Fruit fly (Drosophila melanogaster) whole organism, pupa: ENCODE results near the gene Cypl.

Experiments used
- CG10348 ChIP-seq: fragments of 200-800 bp; sonication (Bioruptor generic); IDR thresholded peaks from 2 replicates; pipeline ENCODE4 v1.3.6; 2022; ENCODE audit warnings: missing biosample characterization, missing genetic modification characterization
- CG12605 ChIP-seq: fragments of 200-800 bp; sonication (Bioruptor generic); IDR thresholded peaks from 2 replicates; pipeline ENCODE4 v1.3.6; 2022; ENCODE audit warnings: missing biosample characterization, missing genetic modification characterization
- CG13204 ChIP-seq: fragments of 200-800 bp; sonication (Bioruptor generic); optimal IDR thresholded peaks from 2 replicates; lab custom pipeline; 2018; ENCODE audit warnings: missing biosample characterization, mild to moderate bottlenecking, missing genetic modification characterization, moderate library complexity
- CG14655 ChIP-seq: fragments of 200-800 bp; sonication (Bioruptor generic); optimal IDR thresholded peaks from 3 replicates; lab custom pipeline; 2017; ENCODE audit warnings: mild to moderate bottlenecking, missing biosample characterization, missing genetic modification reagents, missing genetic modification characterization
- CG15710 ChIP-seq: fragments of 200-800 bp; sonication (Bioruptor generic); optimal IDR thresholded peaks from 2 replicates; lab custom pipeline; 2018; ENCODE audit warnings: missing biosample characterization, mild to moderate bottlenecking, missing genetic modification characterization, moderate library complexity
- CG17806 ChIP-seq: fragments of 200-800 bp; sonication (Bioruptor generic); optimal IDR thresholded peaks from 2 replicates; lab custom pipeline; 2018; ENCODE audit warnings: missing biosample characterization, mild to moderate bottlenecking, missing genetic modification characterization, moderate library complexity
- CG32121 ChIP-seq: fragments of 200-800 bp; sonication (Bioruptor generic); IDR thresholded peaks from 2 replicates; pipeline ENCODE4 v1.3.6; 2022; ENCODE audit warnings: missing biosample characterization, missing genetic modification characterization
- CG34367 ChIP-seq: fragments of 200-800 bp; sonication (Bioruptor generic); optimal IDR thresholded peaks from 2 replicates; lab custom pipeline; 2018; ENCODE audit warnings: missing biosample characterization, mild to moderate bottlenecking, missing genetic modification characterization
- CG4496 ChIP-seq: fragments of 200-800 bp; sonication (Bioruptor generic); IDR thresholded peaks from 3 replicates; pipeline ENCODE4 v1.3.6; 2022; ENCODE audit warnings: missing biosample characterization, missing genetic modification characterization
- CG8159 ChIP-seq: fragments of 200-800 bp; sonication (Bioruptor generic); optimal IDR thresholded peaks from 3 replicates; lab custom pipeline; 2018; ENCODE audit warnings: missing biosample characterization, mild to moderate bottlenecking, missing genetic modification characterization, moderate library complexity
- CG8301 ChIP-seq: fragments of 200-800 bp; sonication (Bioruptor generic); optimal IDR thresholded peaks from 2 replicates; lab custom pipeline; 2018; ENCODE audit warnings: missing biosample characterization, mild to moderate bottlenecking, missing genetic modification characterization
- CG9948 ChIP-seq: fragments of 200-800 bp; sonication (Bioruptor generic); optimal IDR thresholded peaks from 2 replicates; lab custom pipeline; 2018; ENCODE audit warnings: missing biosample characterization, mild to moderate bottlenecking, missing genetic modification characterization, moderate library complexity
- D1 ChIP-seq: fragments of 200-800 bp; sonication (Bioruptor generic); optimal IDR thresholded peaks from 2 replicates; lab custom pipeline; 2018; ENCODE audit warnings: missing biosample characterization, mild to moderate bottlenecking, missing genetic modification characterization, moderate library complexity
- EcR ChIP-seq: fragments of 200-800 bp; sonication (Bioruptor generic); optimal IDR thresholded peaks from 3 replicates; lab custom pipeline; 2019; ENCODE audit warnings: missing biosample characterization, missing genetic modification characterization, mild to moderate bottlenecking, moderate library complexity, missing genetic modification reagents
- Ets98B ChIP-seq: fragments of 200-800 bp; sonication (Bioruptor generic); IDR thresholded peaks from 2 replicates; pipeline ENCODE4 v1.3.6; 2022; ENCODE audit warnings: missing biosample characterization, missing genetic modification characterization
- Pif1A ChIP-seq: fragments of 200-800 bp; sonication (Bioruptor generic); optimal IDR thresholded peaks from 3 replicates; lab custom pipeline; 2016; ENCODE audit warnings: missing biosample characterization, missing genetic modification characterization
- Pif1B ChIP-seq: fragments of 200-800 bp; sonication (Bioruptor generic); optimal IDR thresholded peaks from 3 replicates; lab custom pipeline; 2016; ENCODE audit warnings: missing biosample characterization, missing genetic modification characterization
- Snoo ChIP-seq: fragments of 200-800 bp; sonication (Bioruptor generic); optimal IDR thresholded peaks from 3 replicates; lab custom pipeline; 2017; ENCODE audit warnings: missing biosample characterization, mild to moderate bottlenecking, missing genetic modification characterization, inconsistent platforms
- fd96Ca ChIP-seq: fragments of 200-800 bp; sonication (Bioruptor generic); IDR thresholded peaks from 3 replicates; pipeline ENCODE4 v1.3.6; 2022; ENCODE audit warnings: missing biosample characterization, missing genetic modification characterization
- gl ChIP-seq: fragments of 200-800 bp; sonication (Bioruptor generic); optimal IDR thresholded peaks from 2 replicates; lab custom pipeline; 2018; ENCODE audit warnings: missing biosample characterization, mild to moderate bottlenecking, missing genetic modification characterization
- rn ChIP-seq: fragments of 200-800 bp; sonication (Bioruptor generic); IDR thresholded peaks from 2 replicates; pipeline ENCODE4 v1.3.6; 2022; ENCODE audit warnings: missing biosample characterization, missing genetic modification characterization

The Cypl gene

DNA sequence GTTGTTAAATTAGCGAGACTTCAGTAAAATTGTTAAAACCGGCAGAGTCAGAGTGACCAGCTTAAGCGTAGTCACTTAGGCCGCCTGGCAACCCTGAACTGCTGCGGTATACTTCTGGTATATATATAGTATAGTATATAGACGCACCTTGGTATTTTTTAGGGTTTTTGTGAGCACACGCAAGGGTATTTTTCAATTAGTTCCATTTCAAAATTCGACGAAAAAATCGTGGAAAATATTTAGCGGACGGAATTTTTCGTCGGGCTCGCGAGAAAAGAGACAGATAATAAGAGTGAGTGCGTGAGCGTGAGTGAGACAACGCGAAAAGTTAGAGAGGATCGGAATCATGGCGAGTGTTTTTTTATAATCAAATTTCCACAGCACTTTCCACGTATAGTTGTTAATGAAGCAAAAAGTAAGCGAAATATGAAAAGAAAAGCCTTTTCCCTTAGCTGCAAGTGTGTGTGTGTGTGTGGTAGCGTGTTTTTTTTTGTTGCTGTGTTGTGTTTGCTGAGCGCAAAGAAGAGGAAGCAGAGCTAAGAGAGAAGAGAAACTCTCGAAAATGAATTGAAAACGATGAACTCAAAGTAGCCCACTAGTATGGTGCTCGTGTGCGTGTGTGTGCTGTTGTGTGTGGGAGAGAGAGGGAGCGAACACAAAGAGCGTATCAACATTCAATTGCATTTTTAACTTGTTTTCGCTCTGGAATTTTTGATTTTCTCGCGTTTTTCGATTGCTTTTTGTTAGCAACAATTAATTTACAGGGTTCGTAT is at the start of gene Cypl, which contains the start of gene Hipk:
Gene Cypl (minus strand): TSS at position 69 of the 773 bp plus-strand sequence.
Gene Hipk (plus strand): TSS at position 198 of the 773 bp plus-strand sequence.
- TF ChIP-seq CG9948 (tag; lab: Kevin White, UChicago) (no peak), Ets98B (peak; percentile 29; the same call in 1 of the 2 replicates), CG10348 (GFP tag; lab: Robert Waterston, UW) (no peak), CG4496 (GFP tag; lab: Robert Waterston, UW) (peak; percentile 43; the same call in 1 of the 3 replicates), CG8301 (tag; lab: Kevin White, UChicago) (peak; percentile 27), rn (no peak), Snoo (tag; lab: Kevin White, UChicago) (peak; percentile 15), gl (tag; lab: Kevin White, UChicago) (no peak), CG13204 (GFP tag; lab: Kevin White, UChicago) (peak; percentile 11), CG32121 (GFP tag; lab: Robert Waterston, UW) (0 out of 2 replicates have a peak, but pooled peaks have one; percentile 10), CG14655 (GFP tag; lab: Kevin White, UChicago) (no peak), CG15710 (tag; lab: Kevin White, UChicago) (no peak), EcR (GFP tag; lab: Kevin White, UChicago) (peak; percentile 88), D1 (tag; lab: Kevin White, UChicago) (no peak), Pif1A (GFP tag; lab: Kevin White, UChicago) (peak; percentile 37), CG12605 (GFP tag; lab: Robert Waterston, UW) (0 out of 2 replicates have a peak, but pooled peaks have one; percentile 49), CG8159 (tag; lab: Kevin White, UChicago) (peak; percentile 2), Pif1B (GFP tag; lab: Kevin White, UChicago) (peak; percentile 54), fd96Ca (no peak), CG34367 (tag; lab: Kevin White, UChicago) (no peak), CG17806 (no peak)

DNA sequence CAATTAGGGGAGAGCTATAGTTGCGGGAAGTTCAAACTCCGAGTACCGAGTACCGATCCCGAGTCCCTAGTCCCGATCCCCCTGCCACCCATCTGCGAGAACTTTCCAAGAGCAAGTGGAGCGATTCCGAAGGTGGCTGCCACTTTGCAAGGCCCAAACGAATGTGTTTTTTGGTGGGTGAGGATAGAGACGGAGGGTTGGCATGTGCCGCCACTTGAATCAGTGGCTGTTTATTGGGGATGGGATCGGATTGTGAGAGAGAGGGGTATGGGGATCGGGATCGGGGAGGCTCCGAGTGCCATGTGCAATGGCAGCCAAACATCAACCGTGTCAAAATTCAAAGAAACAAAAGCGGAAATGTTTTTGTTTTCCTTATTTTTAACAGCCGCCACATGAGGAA is 49.5 kb upstream of the Cypl start:
- TF ChIP-seq Pif1B (GFP tag; lab: Kevin White, UChicago) (no peak), Snoo (tag; lab: Kevin White, UChicago) (no peak), gl (tag; lab: Kevin White, UChicago) (no peak), rn (no peak), CG9948 (tag; lab: Kevin White, UChicago) (no peak), CG14655 (GFP tag; lab: Kevin White, UChicago) (no peak), CG17806 (no peak), Ets98B (no peak), CG15710 (tag; lab: Kevin White, UChicago) (no peak), Pif1A (GFP tag; lab: Kevin White, UChicago) (no peak), D1 (tag; lab: Kevin White, UChicago) (no peak)

DNA sequence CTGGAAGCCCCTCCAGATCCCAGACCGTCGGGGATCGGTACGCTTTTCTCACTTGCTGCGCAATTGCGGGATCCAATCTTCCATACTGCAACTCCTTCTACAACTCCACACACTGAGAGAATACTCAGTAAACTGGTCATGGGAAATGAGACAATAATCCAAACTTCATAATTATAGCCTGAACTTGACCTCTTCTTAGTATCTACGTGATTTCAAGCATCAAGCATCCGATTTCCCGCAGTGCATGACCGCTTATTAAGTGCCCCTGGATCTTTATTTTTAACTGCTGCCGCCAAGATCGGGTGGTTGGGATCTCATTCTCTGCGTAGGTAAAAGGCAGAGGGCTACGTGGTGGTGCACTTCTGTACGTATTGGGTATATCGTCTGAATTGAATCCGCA is 48.6 kb upstream of the Cypl start:
- TF ChIP-seq CG15710 (tag; lab: Kevin White, UChicago) (peak; percentile 39), rn (no peak), CG4496 (GFP tag; lab: Robert Waterston, UW) (peak; percentile 39; the same call in 1 of the 3 replicates), EcR (GFP tag; lab: Kevin White, UChicago) (no peak), Snoo (tag; lab: Kevin White, UChicago) (no peak), CG9948 (tag; lab: Kevin White, UChicago) (peak; percentile 42), CG10348 (GFP tag; lab: Robert Waterston, UW) (no peak), CG14655 (GFP tag; lab: Kevin White, UChicago) (no peak), Pif1B (GFP tag; lab: Kevin White, UChicago) (no peak), fd96Ca (peak; percentile 51; the same call in 1 of the 3 replicates), Ets98B (no peak), CG13204 (GFP tag; lab: Kevin White, UChicago) (no peak), CG32121 (GFP tag; lab: Robert Waterston, UW) (no peak), CG8301 (tag; lab: Kevin White, UChicago) (no peak), CG12605 (GFP tag; lab: Robert Waterston, UW) (no peak), gl (tag; lab: Kevin White, UChicago) (peak; percentile 31), Pif1A (GFP tag; lab: Kevin White, UChicago) (no peak), CG34367 (tag; lab: Kevin White, UChicago) (no peak), CG8159 (tag; lab: Kevin White, UChicago) (no peak), CG17806 (peak; percentile 46), D1 (tag; lab: Kevin White, UChicago) (no peak)
- TF ChIP-seq, all 21 proteins: peak for 6

DNA sequence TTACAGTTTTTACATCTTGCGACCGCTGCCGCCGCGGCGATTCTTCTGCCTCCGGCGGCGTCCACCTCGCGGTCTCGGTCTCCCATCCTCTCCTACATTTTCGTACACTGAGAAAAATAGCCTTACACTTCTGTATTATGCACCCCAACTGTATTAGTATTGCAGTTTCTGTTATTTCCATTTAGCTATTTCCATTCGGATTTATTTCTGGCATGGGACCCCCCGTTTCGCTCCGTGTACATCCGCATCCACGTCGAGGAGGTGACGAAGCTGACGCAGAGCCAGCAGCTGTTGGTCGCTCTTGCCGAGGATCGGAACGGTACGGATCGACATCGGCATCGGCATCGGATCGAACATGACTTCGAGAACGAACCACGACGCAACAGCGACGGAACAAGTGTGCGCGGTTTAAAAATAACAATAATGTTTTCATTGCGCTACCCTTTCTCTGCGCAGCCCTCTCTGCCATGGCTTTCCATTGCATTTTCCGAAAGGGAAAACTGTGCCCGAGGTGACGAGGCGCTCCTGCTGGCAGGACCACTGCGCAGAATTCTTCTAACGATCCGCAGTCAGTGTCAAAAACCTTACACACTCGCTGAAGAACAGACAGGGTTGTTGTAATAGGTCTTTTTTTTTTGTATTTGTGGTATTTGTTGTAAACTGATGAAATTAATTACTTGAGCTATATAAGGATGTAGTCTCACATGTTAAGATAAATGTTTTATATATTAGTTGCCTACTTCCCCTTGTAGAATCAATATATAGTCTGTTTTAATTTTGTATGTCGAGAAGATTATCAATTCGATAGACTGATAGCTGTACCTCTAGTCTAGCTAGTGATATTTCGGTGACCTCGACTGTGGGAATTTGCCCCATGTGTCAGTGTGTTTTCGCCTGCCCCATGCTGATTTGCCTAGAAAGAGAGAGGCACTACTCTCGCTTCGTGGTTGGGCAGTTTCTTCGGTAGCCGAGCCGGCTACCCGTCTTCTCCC is 46.9 kb upstream of the Cypl start:
- TF ChIP-seq CG8301 (tag; lab: Kevin White, UChicago) (peak; percentile 86), CG13204 (GFP tag; lab: Kevin White, UChicago) (peak; percentile 92), fd96Ca (peak; percentile 94), CG15710 (tag; lab: Kevin White, UChicago) (peak; percentile 87), CG4496 (GFP tag; lab: Robert Waterston, UW) (peak; percentile 94), EcR (GFP tag; lab: Kevin White, UChicago) (no peak), CG14655 (GFP tag; lab: Kevin White, UChicago) (peak; percentile 86), CG10348 (GFP tag; lab: Robert Waterston, UW) (peak; percentile 59), CG34367 (tag; lab: Kevin White, UChicago) (peak; percentile 84), rn (peak; percentile 88), CG9948 (tag; lab: Kevin White, UChicago) (peak; percentile 82), CG8159 (tag; lab: Kevin White, UChicago) (peak; percentile 85), gl (tag; lab: Kevin White, UChicago) (peak; percentile 75), Pif1B (GFP tag; lab: Kevin White, UChicago) (peak; percentile 89), Pif1A (GFP tag; lab: Kevin White, UChicago) (peak; percentile 88), Ets98B (peak; percentile 95), D1 (tag; lab: Kevin White, UChicago) (no peak), CG17806 (peak; percentile 87), Snoo (tag; lab: Kevin White, UChicago) (no peak), CG12605 (GFP tag; lab: Robert Waterston, UW) (peak; percentile 89), CG32121 (GFP tag; lab: Robert Waterston, UW) (peak; percentile 92)
